Worm (Caenorhabditis elegans) whole organism, late embryonic: ENCODE measurements around the gene hdl-2.

ENCODE experiments used
- C38D4.7 ChIP-seq: fragments of 200-800 bp; sonication (Bioruptor generic); optimal IDR thresholded peaks from 2 replicates; lab custom pipeline; 2018; ENCODE audit warnings: mild to moderate bottlenecking, missing genetic modification characterization, moderate library complexity, missing compliant biosample characterization
- ceh-14 ChIP-seq: sonication (generic microtip); optimal IDR thresholded peaks from 2 replicates; lab custom pipeline; 2016; ENCODE audit warnings: missing genotype, missing genetic modification characterization, missing compliant biosample characterization
- ceh-2 ChIP-seq: sonication (generic microtip); optimal IDR thresholded peaks from 2 replicates; lab custom pipeline; 2016; ENCODE audit warnings: missing genotype, missing genetic modification characterization, missing compliant biosample characterization
- ceh-45 ChIP-seq: fragments of 200-800 bp; sonication (Bioruptor generic); IDR thresholded peaks from 2 replicates; pipeline ENCODE4 v1.3.6; 2022; ENCODE audit warnings: missing genetic modification reagents, missing genetic modification characterization, missing compliant biosample characterization
- elt-2 ChIP-seq: sonication (generic microtip); optimal IDR thresholded peaks from 2 replicates; lab custom pipeline; 2016; ENCODE audit warnings: missing genetic modification reagents, missing genetic modification characterization, missing compliant biosample characterization
- fkh-6 ChIP-seq: sonication (generic microtip); optimal IDR thresholded peaks from 2 replicates; lab custom pipeline; 2016; ENCODE audit warnings: missing genetic modification characterization, missing compliant biosample characterization
- gmeb-2 ChIP-seq: sonication (generic microtip); optimal IDR thresholded peaks from 2 replicates; lab custom pipeline; 2016; ENCODE audit warnings: missing genetic modification characterization, inconsistent platforms, missing compliant biosample characterization
- hlh-15 ChIP-seq: sonication (generic microtip); optimal IDR thresholded peaks from 2 replicates; lab custom pipeline; 2016; ENCODE audit warnings: missing genetic modification characterization, missing compliant biosample characterization
- hlh-6 ChIP-seq: sonication (generic microtip); optimal IDR thresholded peaks from 2 replicates; lab custom pipeline; 2016; ENCODE audit warnings: missing genotype, missing genetic modification characterization, missing compliant biosample characterization
- odd-2 ChIP-seq: sonication (generic microtip); optimal IDR thresholded peaks from 2 replicates; lab custom pipeline; 2017; ENCODE audit warnings: antibody characterized with exemption, mild to moderate bottlenecking, missing genetic modification characterization, missing compliant biosample characterization
- pros-1 ChIP-seq: fragments of 150-350 bp; optimal IDR thresholded peaks from 2 replicates; lab custom pipeline; 2014; ENCODE audit warnings: missing biosample characterization, missing genetic modification reagents, missing genetic modification characterization
- tbx-7 ChIP-seq: sonication (generic microtip); optimal IDR thresholded peaks from 2 replicates; lab custom pipeline; 2016; ENCODE audit warnings: missing genotype, missing genetic modification characterization, missing compliant biosample characterization
- ttx-3 ChIP-seq: sonication (generic microtip); optimal IDR thresholded peaks from 2 replicates; lab custom pipeline; 2016; ENCODE audit warnings: missing genetic modification reagents, missing genetic modification characterization, missing compliant biosample characterization
- unc-42 ChIP-seq: sonication (generic microtip); optimal IDR thresholded peaks from 2 replicates; lab custom pipeline; 2016; ENCODE audit warnings: missing genotype, missing genetic modification characterization, missing compliant biosample characterization

ce11 chrIV:8873847-8874246, at the start of gene hdl-2:
- no peak for TF ChIP-seq elt-2 (tag; lab: Kevin White, UChicago)
- TF ChIP-seq unc-42 (tag; lab: Kevin White, UChicago), result no peak
- no peak for TF ChIP-seq tbx-7 (tag; lab: Kevin White, UChicago)
- no peak for TF ChIP-seq ceh-2 (tag; lab: Kevin White, UChicago)
- TF ChIP-seq C38D4.7 (GFP tag; lab: Kevin White, UChicago), result no peak
- TF ChIP-seq hlh-15, result no peak
- TF ChIP-seq hlh-6 (tag; lab: Kevin White, UChicago), result no peak
- no peak for TF ChIP-seq ceh-14 (tag; lab: Kevin White, UChicago)
- no peak for TF ChIP-seq gmeb-2 (tag; lab: Kevin White, UChicago)
- no peak for TF ChIP-seq pros-1 (tag; lab: Kevin White, UChicago)
- no peak for TF ChIP-seq ttx-3 (tag; lab: Kevin White, UChicago)
- TF ChIP-seq odd-2 (tag; lab: Kevin White, UChicago), result no peak
- TF ChIP-seq ceh-45, result no peak
- no peak for TF ChIP-seq fkh-6 (tag; lab: Kevin White, UChicago)
